Fruit fly (Drosophila melanogaster) whole organism, embryonic: ENCODE data around the gene nAChRalpha3.

Experiments used
- Ada2b ChIP-seq: fragments of 200-800 bp; sonication (Bioruptor generic); IDR thresholded peaks from 2 replicates; pipeline ENCODE4 v1.3.6; 2022; ENCODE audit warnings: missing biosample characterization, missing genetic modification characterization
- Aef1 ChIP-seq: fragments of 200-800 bp; sonication (Bioruptor generic); IDR thresholded peaks from 3 replicates; pipeline ENCODE4 v1.3.6; 2022; ENCODE audit warnings: missing biosample characterization, missing genetic modification characterization
- CG10462 ChIP-seq: fragments of 200-800 bp; sonication (Bioruptor generic); optimal IDR thresholded peaks from 2 replicates; lab custom pipeline; 2016; ENCODE audit warnings: missing biosample characterization, missing genetic modification characterization
- CG10979 ChIP-seq: fragments of 200-800 bp; sonication (Bioruptor generic); optimal IDR thresholded peaks from 2 replicates; lab custom pipeline; 2018; ENCODE audit warnings: missing biosample characterization, mild to moderate bottlenecking, missing genetic modification characterization, moderate library complexity
- CG11093 ChIP-seq: fragments of 200-800 bp; sonication (Bioruptor generic); IDR thresholded peaks from 3 replicates; pipeline ENCODE4 v1.3.6; 2022; ENCODE audit warnings: missing biosample characterization, missing genetic modification characterization
- CG11560 ChIP-seq: fragments of 200-800 bp; sonication (Bioruptor generic); IDR thresholded peaks from 3 replicates; pipeline ENCODE4 v1.3.6; 2022; ENCODE audit warnings: missing biosample characterization, missing genetic modification characterization
- CG12236 ChIP-seq: fragments of 200-800 bp; sonication (Bioruptor generic); optimal IDR thresholded peaks from 2 replicates; lab custom pipeline; 2016; ENCODE audit warnings: missing biosample characterization, missing genetic modification characterization
- CG13894 ChIP-seq: fragments of 200-800 bp; sonication (Bioruptor generic); optimal IDR thresholded peaks from 3 replicates; lab custom pipeline; 2018; ENCODE audit warnings: missing biosample characterization, mild to moderate bottlenecking, missing genetic modification characterization, moderate library complexity
- CG17361 ChIP-seq: fragments of 200-800 bp; sonication (Bioruptor generic); IDR thresholded peaks from 3 replicates; pipeline ENCODE4 v1.3.6; 2022; ENCODE audit warnings: missing biosample characterization, missing genetic modification characterization
- CG18011 ChIP-seq: fragments of 200-800 bp; sonication (Bioruptor generic); optimal IDR thresholded peaks from 2 replicates; lab custom pipeline; 2017; ENCODE audit warnings: missing biosample characterization, missing genetic modification characterization, mild to moderate bottlenecking, moderate library complexity, missing genotype
- CG4328 ChIP-seq: fragments of 200-800 bp; sonication (Bioruptor generic); optimal IDR thresholded peaks from 3 replicates; lab custom pipeline; 2017; ENCODE audit warnings: missing biosample characterization, missing genetic modification reagents, missing genetic modification characterization
- CG6765 ChIP-seq: fragments of 200-800 bp; sonication (Bioruptor generic); optimal IDR thresholded peaks from 3 replicates; lab custom pipeline; 2017; ENCODE audit warnings: missing biosample characterization, mild to moderate bottlenecking, missing genetic modification characterization
- CG8765 ChIP-seq: fragments of 200-800 bp; sonication (Bioruptor generic); IDR thresholded peaks from 2 replicates; pipeline ENCODE4 v1.3.6; 2022; ENCODE audit warnings: missing biosample characterization, missing genetic modification characterization
- CG9215 ChIP-seq: fragments of 200-800 bp; sonication (Bioruptor generic); IDR thresholded peaks from 2 replicates; pipeline ENCODE4 v1.3.6; 2022; ENCODE audit warnings: missing biosample characterization, missing genetic modification characterization
- CG9932 ChIP-seq: fragments of 200-800 bp; sonication (Bioruptor generic); IDR thresholded peaks from 2 replicates; pipeline ENCODE4 v1.3.6; 2022; ENCODE audit warnings: missing biosample characterization, missing genetic modification characterization
- CHES-1-like ChIP-seq: fragments of 200-800 bp; sonication (Bioruptor generic); optimal IDR thresholded peaks from 2 replicates; lab custom pipeline; 2016; ENCODE audit warnings: missing biosample characterization, missing genetic modification characterization
- Dfd ChIP-seq, 2 experiments: fragments of >200 bp; optimal IDR thresholded peaks; 2 replicates each; lab custom pipeline; 2017; ENCODE audit warnings: missing biosample characterization in 2 of 2, missing genetic modification characterization in 2 of 2
- Dip3 ChIP-seq: fragments of 200-800 bp; sonication (Bioruptor generic); optimal IDR thresholded peaks from 3 replicates; lab custom pipeline; 2016; ENCODE audit warnings: missing biosample characterization, missing genetic modification characterization
- E2f2 ChIP-seq: fragments of 200-800 bp; sonication (Bioruptor generic); IDR thresholded peaks from 2 replicates; pipeline ENCODE4 v1.3.6; 2022; ENCODE audit warnings: missing biosample characterization, missing genetic modification characterization
- Fer2 ChIP-seq: fragments of 200-800 bp; sonication (Bioruptor generic); optimal IDR thresholded peaks from 2 replicates; lab custom pipeline; 2018; ENCODE audit warnings: missing biosample characterization, mild to moderate bottlenecking, missing genetic modification characterization, moderate library complexity
- HLH54F ChIP-seq: fragments of 200-800 bp; sonication (Bioruptor generic); optimal IDR thresholded peaks from 3 replicates; lab custom pipeline; 2016; ENCODE audit warnings: missing biosample characterization, missing genetic modification characterization
- Hmr ChIP-seq: fragments of 200-800 bp; sonication (Bioruptor generic); optimal IDR thresholded peaks from 3 replicates; lab custom pipeline; 2017; ENCODE audit warnings: mild to moderate bottlenecking, missing biosample characterization, missing genetic modification reagents, missing genetic modification characterization
- Hsf ChIP-seq: fragments of 200-800 bp; sonication (Bioruptor generic); optimal IDR thresholded peaks from 3 replicates; lab custom pipeline; 2016; ENCODE audit warnings: missing biosample characterization, missing genetic modification characterization
- Lhr ChIP-seq: fragments of 200-800 bp; sonication (Bioruptor generic); optimal IDR thresholded peaks from 3 replicates; lab custom pipeline; 2017; ENCODE audit warnings: mild to moderate bottlenecking, missing biosample characterization, missing genetic modification reagents, missing genetic modification characterization
- MTF-1 ChIP-seq: fragments of 200-800 bp; sonication (Bioruptor generic); optimal IDR thresholded peaks from 2 replicates; lab custom pipeline; 2018; ENCODE audit warnings: missing biosample characterization, mild to moderate bottlenecking, missing genetic modification characterization, borderline replicate concordance
- NfI ChIP-seq: fragments of 200-800 bp; sonication (Bioruptor generic); optimal IDR thresholded peaks from 3 replicates; lab custom pipeline; 2018; ENCODE audit warnings: missing biosample characterization, mild to moderate bottlenecking, missing genetic modification characterization, moderate library complexity
- Sox102F ChIP-seq: fragments of 200-800 bp; sonication (Bioruptor generic); optimal IDR thresholded peaks from 2 replicates; lab custom pipeline; 2018; ENCODE audit warnings: missing biosample characterization, mild to moderate bottlenecking, missing genetic modification characterization, moderate library complexity
- al ChIP-seq: fragments of 200-800 bp; sonication (Bioruptor generic); IDR thresholded peaks from 2 replicates; pipeline ENCODE4 v1.3.6; 2022; ENCODE audit warnings: missing biosample characterization, missing genetic modification characterization
- bigmax ChIP-seq: fragments of 200-800 bp; sonication (Bioruptor generic); optimal IDR thresholded peaks from 2 replicates; lab custom pipeline; 2018; ENCODE audit warnings: missing biosample characterization, mild to moderate bottlenecking, missing genetic modification characterization
- br ChIP-seq: fragments of >200 bp; optimal IDR thresholded peaks from 2 replicates; lab custom pipeline; 2017
- btn ChIP-seq: fragments of 200-800 bp; sonication (Bioruptor generic); optimal IDR thresholded peaks from 2 replicates; lab custom pipeline; 2016; ENCODE audit warnings: missing biosample characterization, missing genetic modification characterization
- caup ChIP-seq: fragments of 200-800 bp; sonication (Bioruptor generic); optimal IDR thresholded peaks from 3 replicates; lab custom pipeline; 2017; ENCODE audit warnings: missing biosample characterization, mild to moderate bottlenecking, missing genetic modification characterization, moderate library complexity; ENCODE audit not compliant: severe bottlenecking
- chm ChIP-seq: fragments of 200-800 bp; sonication (Bioruptor generic); IDR thresholded peaks from 2 replicates; pipeline ENCODE4 v1.3.6; 2022; ENCODE audit warnings: missing biosample characterization, missing genetic modification characterization
- crol ChIP-seq: fragments of 200-800 bp; sonication (Bioruptor generic); IDR thresholded peaks from 2 replicates; pipeline ENCODE4 v1.3.6; 2022; ENCODE audit warnings: missing biosample characterization, missing genetic modification characterization
- crp ChIP-seq, 2 experiments: fragments of 200-800 bp; sonication (Bioruptor generic); optimal IDR thresholded peaks; 2 replicates in 1 of 2; 3 replicates in 1 of 2; lab custom pipeline; 2017; ENCODE audit warnings: missing biosample characterization in 2 of 2, missing genetic modification characterization in 2 of 2, mild to moderate bottlenecking in 1 of 2, moderate library complexity in 1 of 2
- emc ChIP-seq: fragments of 200-800 bp; sonication (Bioruptor generic); optimal IDR thresholded peaks from 2 replicates; lab custom pipeline; 2016; ENCODE audit warnings: missing biosample characterization, missing genetic modification characterization
- eyg ChIP-seq: fragments of 200-800 bp; sonication (Bioruptor generic); optimal IDR thresholded peaks from 3 replicates; lab custom pipeline; 2016; ENCODE audit warnings: missing biosample characterization, missing genetic modification characterization
- fd102C ChIP-seq: fragments of 200-800 bp; sonication (Bioruptor generic); optimal IDR thresholded peaks from 2 replicates; lab custom pipeline; 2018; ENCODE audit warnings: missing biosample characterization, mild to moderate bottlenecking, missing genetic modification characterization, moderate library complexity
- lola ChIP-seq, 3 experiments: fragments of >200 bp in 2 of 3; fragments of 200-800 bp in 1 of 3; sonication (Bioruptor generic) in 1 of 3; optimal IDR thresholded peaks; 2 replicates each; lab custom pipeline; 2017 to 2019; ENCODE audit warnings: missing biosample characterization in 3 of 3, missing genetic modification characterization in 3 of 3, mild to moderate bottlenecking in 1 of 3, moderate library complexity in 1 of 3
- mld ChIP-seq: fragments of 200-800 bp; sonication (Bioruptor generic); IDR thresholded peaks from 3 replicates; pipeline ENCODE4 v1.3.6; 2022; ENCODE audit warnings: missing biosample characterization, missing genetic modification characterization; ENCODE audit not compliant: partially characterized antibody
- p53 ChIP-seq: fragments of 200-800 bp; sonication (Bioruptor generic); optimal IDR thresholded peaks from 2 replicates; lab custom pipeline; 2016; ENCODE audit warnings: missing biosample characterization, missing genetic modification characterization
- pzg ChIP-seq: fragments of 200-800 bp; sonication (Bioruptor generic); optimal IDR thresholded peaks from 3 replicates; lab custom pipeline; 2018; ENCODE audit warnings: missing biosample characterization, mild to moderate bottlenecking, missing genetic modification characterization, moderate library complexity
- ranshi ChIP-seq: fragments of 200-800 bp; sonication (Bioruptor generic); IDR thresholded peaks from 2 replicates; pipeline ENCODE4 v1.3.6; 2022; ENCODE audit warnings: missing biosample characterization, missing genetic modification characterization
- rib ChIP-seq: fragments of 200-800 bp; sonication (Bioruptor generic); IDR thresholded peaks from 2 replicates; pipeline ENCODE4 v1.3.6; 2022; ENCODE audit warnings: missing biosample characterization, missing genetic modification characterization
- salm ChIP-seq: fragments of 200-800 bp; sonication (Bioruptor generic); optimal IDR thresholded peaks from 2 replicates; lab custom pipeline; 2018; ENCODE audit warnings: missing biosample characterization, mild to moderate bottlenecking, missing genetic modification characterization
- slbo ChIP-seq: fragments of 200-800 bp; sonication (Bioruptor generic); IDR thresholded peaks from 2 replicates; pipeline ENCODE4 v1.3.6; 2022; ENCODE audit warnings: missing biosample characterization, missing genetic modification characterization
- stc ChIP-seq: fragments of 200-800 bp; sonication (Bioruptor generic); IDR thresholded peaks from 2 replicates; pipeline ENCODE4 v1.3.6; 2022; ENCODE audit warnings: missing biosample characterization, missing genetic modification characterization
- twi ChIP-seq: fragments of 200-800 bp; optimal IDR thresholded peaks from 2 replicates; lab custom pipeline; 2019; ENCODE audit warnings: missing biosample characterization, mild to moderate bottlenecking, missing genetic modification characterization, moderate library complexity
- usp ChIP-seq: fragments of >200 bp; optimal IDR thresholded peaks from 2 replicates; lab custom pipeline; 2017; ENCODE audit warnings: missing biosample characterization, missing genetic modification characterization
- wor ChIP-seq: fragments of 200-800 bp; sonication (Bioruptor generic); IDR thresholded peaks from 2 replicates; pipeline ENCODE4 v1.3.6; 2022; ENCODE audit warnings: missing biosample characterization, missing genetic modification characterization
- zf30C ChIP-seq: fragments of 200-800 bp; sonication (Bioruptor generic); optimal IDR thresholded peaks from 3 replicates; lab custom pipeline; 2018; ENCODE audit warnings: missing biosample characterization, mild to moderate bottlenecking, missing genetic modification characterization

nAChRalpha3 gene

DNA sequence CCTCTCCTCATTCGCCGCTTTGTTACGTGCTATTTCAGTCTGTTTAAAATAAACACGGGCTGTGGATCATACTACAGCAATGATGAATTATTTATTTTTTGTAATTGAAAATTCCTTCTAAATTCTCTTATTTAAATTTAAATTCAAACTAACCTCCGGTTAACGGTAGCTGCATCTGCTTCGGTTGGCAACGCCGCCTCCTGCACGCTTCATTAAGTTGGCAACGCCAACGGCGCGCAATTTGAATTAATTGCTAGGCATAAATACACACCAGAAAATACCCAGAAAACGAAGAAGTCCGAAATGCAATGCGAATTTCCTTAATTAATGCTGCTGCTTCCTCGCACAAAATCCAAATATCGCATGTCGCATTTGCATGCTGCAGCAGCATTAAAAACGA lies 101.7 kb downstream of the nAChRalpha3 start (continued):
- TF ChIP-seq pzg (GFP tag; lab: Kevin White, UChicago) (peak; percentile 45), E2f2 (GFP tag; lab: Robert Waterston, UW) (peak; percentile 84), mld (GFP tag; lab: Robert Waterston, UW) (no peak), Ada2b (GFP tag; lab: Robert Waterston, UW) (no peak), Sox102F (GFP tag; lab: Kevin White, UChicago) (no peak), crp (GFP tag; optimal IDR thresholded peaks at IDR 0.05; lab: Kevin White, UChicago) (no peak), CG10979 (no peak), wor (GFP tag; lab: Robert Waterston, UW) (no peak), CG12236 (no peak), CG13894 (no peak), CG18011 (GFP tag; lab: Kevin White, UChicago) (no peak)

- TF ChIP-seq usp (GFP tag; lab: Kevin White, UChicago) (no peak), HLH54F (GFP tag; lab: Kevin White, UChicago) (no peak), Aef1 (GFP tag; lab: Robert Waterston, UW) (no peak), CG11093 (GFP tag; lab: Robert Waterston, UW) (no peak), Hmr (GFP tag; lab: Kevin White, UChicago) (no peak), CG17361 (GFP tag; lab: Robert Waterston, UW) (peak; percentile 42; the same call in 1 of the 3 replicates), zf30C (GFP tag; lab: Kevin White, UChicago) (no peak), chm (no peak), Fer2 (tag; lab: Kevin White, UChicago) (no peak), stc (GFP tag; lab: Robert Waterston, UW) (no peak), eyg (GFP tag; lab: Kevin White, UChicago) (no peak), slbo (GFP tag; lab: Robert Waterston, UW) (peak; percentile 37), rib (GFP tag; lab: Robert Waterston, UW) (no peak), Dip3 (GFP tag; lab: Kevin White, UChicago) (no peak), CHES-1-like (GFP tag; lab: Kevin White, UChicago) (no peak), CG9215 (GFP tag; lab: Robert Waterston, UW) (no peak), p53 (GFP tag; lab: Kevin White, UChicago) (no peak), bigmax (GFP tag; lab: Kevin White, UChicago) (no peak), al (no peak), Dfd (GFP tag; optimal IDR thresholded peaks at IDR 0.05; lab: Kevin White, UChicago) (no peak), caup (no peak), lola (GFP tag; optimal IDR thresholded peaks at IDR 0.05; lab: Kevin White, UChicago) (no peak), CG4328 (no peak), Lhr (GFP tag; lab: Kevin White, UChicago) (no peak), CG9932 (GFP tag; lab: Robert Waterston, UW) (peak; percentile 25; the same call in 1 of the 2 replicates), btn (no peak), br (no peak), Hsf (no peak), MTF-1 (GFP tag; lab: Kevin White, UChicago) (no peak), ranshi (GFP tag; lab: Robert Waterston, UW) (no peak), CG8765 (no peak), CG6765 (no peak), CG11560 (tag; lab: Robert Waterston, UW) (no peak), salm (tag; lab: Kevin White, UChicago) (no peak), twi (tag; lab: Kevin White, UChicago) (no peak), NfI (GFP tag; lab: Kevin White, UChicago) (no peak), emc (no peak), fd102C (GFP tag; lab: Kevin White, UChicago) (no peak), CG10462 (GFP tag; lab: Kevin White, UChicago) (no peak), crol (GFP tag; lab: Robert Waterston, UW) (no peak)
Observed at dm6 chrX:8263236-8263635, 103.7 kb downstream of the nAChRalpha3 start.
